Fruit fly (Drosophila melanogaster) whole organism, embryonic: Measurements from ENCODE around the gene CG15922.

Experiments used
- CG11723 ChIP-seq: fragments of 200-800 bp; sonication (Bioruptor generic); optimal IDR thresholded peaks from 2 replicates; lab custom pipeline; 2017; ENCODE audit warnings: missing biosample characterization, mild to moderate bottlenecking, missing genetic modification characterization
- CG12236 ChIP-seq: fragments of 200-800 bp; sonication (Bioruptor generic); optimal IDR thresholded peaks from 2 replicates; lab custom pipeline; 2016; ENCODE audit warnings: missing biosample characterization, missing genetic modification characterization
- CG16779 ChIP-seq: fragments of 200-800 bp; sonication (Bioruptor generic); IDR thresholded peaks from 2 replicates; pipeline ENCODE4 v1.3.6; 2022; ENCODE audit warnings: missing biosample characterization, missing genetic modification characterization
- CG34422 ChIP-seq: fragments of 200-800 bp; sonication (Bioruptor generic); IDR thresholded peaks from 3 replicates; pipeline ENCODE4 v1.3.6; 2022; ENCODE audit warnings: missing biosample characterization, missing genetic modification characterization
- dati ChIP-seq: fragments of 200-800 bp; sonication (Bioruptor generic); IDR thresholded peaks from 2 replicates; pipeline ENCODE4 v1.3.6; 2022; ENCODE audit warnings: missing biosample characterization, missing genetic modification characterization
- ken ChIP-seq: fragments of 200-800 bp; sonication (Bioruptor generic); IDR thresholded peaks from 3 replicates; pipeline ENCODE4 v1.3.6; 2022; ENCODE audit warnings: missing biosample characterization, missing genetic modification characterization
- pan ChIP-seq, 4 experiments: fragments of >200 bp in 3 of 4; fragments of 200-800 bp in 1 of 4; sonication (Bioruptor generic) in 1 of 4; optimal IDR thresholded peaks in 3 of 4; IDR thresholded peaks in 1 of 4; 2 replicates each; pipeline versions ENCODE4 v1.3.6 to Lab custom; 2017 to 2022; ENCODE audit warnings: missing biosample characterization in 2 of 4, missing genetic modification characterization in 2 of 4, mixed read lengths in 1 of 4

- no peak for TF ChIP-seq CG34422 (GFP tag; lab: Robert Waterston, UW)
- no peak for TF ChIP-seq CG12236 (GFP tag; lab: Kevin White, UChicago)
- no peak for TF ChIP-seq CG16779 (GFP tag; lab: Robert Waterston, UW)
- no peak for TF ChIP-seq CG11723 (GFP tag; lab: Kevin White, UChicago)
- TF ChIP-seq pan (optimal IDR thresholded peaks at IDR 0.05; lab: Kevin White, UChicago): no peak
- TF ChIP-seq pan (GFP tag; optimal IDR thresholded peaks at IDR 0.05 in 1 of 2, IDR thresholded peaks at IDR 0.05 in 1 of 2): no peak
- TF ChIP-seq ken (GFP tag; lab: Robert Waterston, UW): no peak
- TF ChIP-seq dati (GFP tag; lab: Robert Waterston, UW): no peak
Measured at dm6 chr3R:20544952-20545351, 15.1 kb downstream of the CG15922 start.
